Worm (Caenorhabditis elegans): ENCODE results near the gene F56F10.2.

F56F10.2 gene

ce11 chrX:880367-880766 lies 21.0 kb downstream of the F56F10.2 start, which contains the start of gene ZC13.2:
Gene ZC13.2, plus strand, starts transcription at chrX:880667.
- no peak for TF ChIP-seq unc-120 (tag; optimal IDR thresholded peaks at IDR 0.05; ENCODE audit: poor library complexity, severe bottlenecking)
- TF ChIP-seq ceh-39 (tag; optimal IDR thresholded peaks at IDR 0.05), result no peak
- no peak for TF ChIP-seq ceh-43 (GFP tag; optimal IDR thresholded peaks at IDR 0.05)
- no peak for TF ChIP-seq elt-3 (tag; optimal IDR thresholded peaks at IDR 0.05)
- no peak for TF ChIP-seq zip-8 (tag; optimal IDR thresholded peaks at IDR 0.05)

- TF ChIP-seq snpc-4 (tag; optimal IDR thresholded peaks at IDR 0.05) (no peak), pha-4 (tag; optimal IDR thresholded peaks at IDR 0.05) (no peak), M03D4.4 (tag; optimal IDR thresholded peaks at IDR 0.05) (no peak), sptf-1 (tag; optimal IDR thresholded peaks at IDR 0.05) (no peak), ceh-83 (GFP tag; optimal IDR thresholded peaks at IDR 0.05) (no peak), sem-2 (GFP tag; optimal IDR thresholded peaks at IDR 0.05) (no peak), lsy-2 (tag; optimal IDR thresholded peaks at IDR 0.05) (no peak), mls-2 (tag; optimal IDR thresholded peaks at IDR 0.05) (no peak), unc-62 (GFP tag; optimal IDR thresholded peaks at IDR 0.05) (no peak), blmp-1 (tag; optimal IDR thresholded peaks at IDR 0.05) (no peak), ztf-11 (tag; optimal IDR thresholded peaks at IDR 0.05) (no peak), lin-13 (tag; optimal IDR thresholded peaks at IDR 0.05) (no peak)
Observed at ce11 chrX:888294-888693, 28.9 kb downstream of the F56F10.2 start, which contains the start of gene mam-1. Gene mam-1, minus strand, starts transcription at chrX:888394.

- TF ChIP-seq hlh-1 (tag; optimal IDR thresholded peaks at IDR 0.05) (no peak), nhr-237 (tag; optimal IDR thresholded peaks at IDR 0.05) (no peak), mep-1 (tag; optimal IDR thresholded peaks at IDR 0.05) (no peak), unc-120 (tag; optimal IDR thresholded peaks at IDR 0.05; ENCODE audit: poor library complexity, severe bottlenecking) (no peak), bed-3 (GFP tag; optimal IDR thresholded peaks at IDR 0.05) (no peak), ceh-43 (GFP tag; optimal IDR thresholded peaks at IDR 0.05) (no peak), elt-1 (tag; optimal IDR thresholded peaks at IDR 0.05; ENCODE audit: borderline replicate concordance, insufficient read depth) (no peak), lin-32 (GFP tag; optimal IDR thresholded peaks at IDR 0.05) (no peak)
Observed at ce11 chrX:897948-898347, 38.5 kb downstream of the F56F10.2 start, which contains the start of gene mab-7. Gene mab-7, minus strand, starts transcription at chrX:898048.

- TF ChIP-seq ceh-39 (tag; optimal IDR thresholded peaks at IDR 0.05) (no peak), blmp-1 (tag; optimal IDR thresholded peaks at IDR 0.05) (no peak), mep-1 (tag; optimal IDR thresholded peaks at IDR 0.05) (no peak), lin-13 (tag; optimal IDR thresholded peaks at IDR 0.05) (no peak), lin-32 (GFP tag; optimal IDR thresholded peaks at IDR 0.05) (no peak), unc-62 (GFP tag; optimal IDR thresholded peaks at IDR 0.05) (no peak), sem-2 (GFP tag; optimal IDR thresholded peaks at IDR 0.05) (no peak), sptf-1 (tag; optimal IDR thresholded peaks at IDR 0.05) (no peak), nhr-28 (tag; optimal IDR thresholded peaks at IDR 0.05) (no peak), elt-3 (tag; optimal IDR thresholded peaks at IDR 0.05) (no peak), ces-1 (GFP tag; optimal IDR thresholded peaks at IDR 0.05) (no peak), ztf-11 (tag; optimal IDR thresholded peaks at IDR 0.05) (no peak), ham-2 (GFP tag; optimal IDR thresholded peaks at IDR 0.05) (no peak), unc-120 (tag; optimal IDR thresholded peaks at IDR 0.05; ENCODE audit: poor library complexity, severe bottlenecking) (no peak), M03D4.4 (tag; optimal IDR thresholded peaks at IDR 0.05) (no peak)
Observed at ce11 chrX:902512-902911, 43.1 kb downstream of the F56F10.2 start, which contains the start of gene ZC13.10. Gene ZC13.10, minus strand, starts transcription at chrX:902612.

ce11 chrX:910337-910736 lies 50.9 kb downstream of the F56F10.2 start:
- no peak for TF ChIP-seq ceh-83 (GFP tag; optimal IDR thresholded peaks at IDR 0.05)
- TF ChIP-seq lsy-2 (tag; optimal IDR thresholded peaks at IDR 0.05), result no peak
- TF ChIP-seq elt-1 (tag; optimal IDR thresholded peaks at IDR 0.05; ENCODE audit: borderline replicate concordance, insufficient read depth), result no peak
- no peak for TF ChIP-seq ceh-43 (GFP tag; optimal IDR thresholded peaks at IDR 0.05)
- no peak for TF ChIP-seq unc-39 (tag; optimal IDR thresholded peaks at IDR 0.05)
- no peak for TF ChIP-seq sptf-1 (tag; optimal IDR thresholded peaks at IDR 0.05)
- TF ChIP-seq lin-32 (GFP tag; optimal IDR thresholded peaks at IDR 0.05), result no peak
- no peak for TF ChIP-seq ham-2 (GFP tag; optimal IDR thresholded peaks at IDR 0.05)

All from whole organism, mixed stage, embryonic.